Fruit fly (Drosophila melanogaster) whole organism, embryonic: ENCODE measurements around the gene acj6.
A peak's percentile ranks its signal among the peaks of the same experiment; 100 is the strongest.

Source experiments
- Abd-B ChIP-seq: fragments of 200-800 bp; sonication (Bioruptor generic); optimal IDR thresholded peaks from 2 replicates; lab custom pipeline; 2018; ENCODE audit warnings: missing biosample characterization, mild to moderate bottlenecking, missing genetic modification characterization, moderate library complexity
- Asciz ChIP-seq: fragments of 200-800 bp; sonication (Bioruptor generic); optimal IDR thresholded peaks from 2 replicates; lab custom pipeline; 2017; ENCODE audit warnings: missing biosample characterization, mild to moderate bottlenecking, missing genetic modification characterization, missing genetic modification reagents
- Atf-2 ChIP-seq: fragments of 200-800 bp; sonication (Bioruptor generic); optimal IDR thresholded peaks from 2 replicates; lab custom pipeline; 2016; ENCODE audit warnings: missing biosample characterization, missing genetic modification characterization
- B-H1 ChIP-seq: fragments of 200-800 bp; sonication (Bioruptor generic); IDR thresholded peaks from 3 replicates; pipeline ENCODE4 v1.3.6; 2022; ENCODE audit warnings: missing biosample characterization, missing genetic modification characterization
- C15 ChIP-seq: fragments of 200-800 bp; sonication (Bioruptor generic); IDR thresholded peaks from 3 replicates; pipeline ENCODE4 v1.3.6; 2022; ENCODE audit warnings: missing biosample characterization, missing genetic modification characterization
- CG10274 ChIP-seq: fragments of 200-800 bp; sonication (Bioruptor generic); optimal IDR thresholded peaks from 3 replicates; lab custom pipeline; 2017; ENCODE audit warnings: missing biosample characterization, mild to moderate bottlenecking, missing genetic modification characterization
- CG10431 ChIP-seq: fragments of 200-800 bp; sonication (Bioruptor generic); optimal IDR thresholded peaks from 3 replicates; lab custom pipeline; 2018; ENCODE audit warnings: missing biosample characterization, mild to moderate bottlenecking, missing genetic modification characterization
- CG12219 ChIP-seq: fragments of 200-800 bp; sonication (Bioruptor generic); optimal IDR thresholded peaks from 3 replicates; lab custom pipeline; 2018; ENCODE audit warnings: missing biosample characterization, mild to moderate bottlenecking, missing genetic modification characterization
- CG12744 ChIP-seq: fragments of 200-800 bp; sonication (Bioruptor generic); optimal IDR thresholded peaks from 2 replicates; lab custom pipeline; 2016; ENCODE audit warnings: missing biosample characterization, missing genetic modification characterization
- CG13123 ChIP-seq: fragments of 200-800 bp; sonication (Bioruptor generic); optimal IDR thresholded peaks from 2 replicates; lab custom pipeline; 2016; ENCODE audit warnings: missing biosample characterization, missing genetic modification characterization
- CG13894 ChIP-seq: fragments of 200-800 bp; sonication (Bioruptor generic); optimal IDR thresholded peaks from 3 replicates; lab custom pipeline; 2018; ENCODE audit warnings: missing biosample characterization, mild to moderate bottlenecking, missing genetic modification characterization, moderate library complexity
- CG15011 ChIP-seq: fragments of 200-800 bp; sonication (Bioruptor generic); optimal IDR thresholded peaks from 3 replicates; lab custom pipeline; 2018; ENCODE audit warnings: missing biosample characterization, mild to moderate bottlenecking, missing genetic modification characterization
- CG15269 ChIP-seq: fragments of 200-800 bp; sonication (Bioruptor generic); optimal IDR thresholded peaks from 2 replicates; lab custom pipeline; 2018; ENCODE audit warnings: missing biosample characterization, mild to moderate bottlenecking, missing genetic modification characterization, moderate library complexity
- CG1602 ChIP-seq: fragments of 200-800 bp; sonication (Bioruptor generic); optimal IDR thresholded peaks from 3 replicates; lab custom pipeline; 2016; ENCODE audit warnings: missing biosample characterization, missing genetic modification characterization
- CG17385 ChIP-seq: fragments of 200-800 bp; sonication (Bioruptor generic); optimal IDR thresholded peaks from 3 replicates; lab custom pipeline; 2018; ENCODE audit warnings: missing biosample characterization, mild to moderate bottlenecking, missing genetic modification characterization
- CG17612 ChIP-seq: fragments of 200-800 bp; sonication (Bioruptor generic); IDR thresholded peaks from 2 replicates; pipeline ENCODE4 v1.3.6; 2022; ENCODE audit warnings: missing biosample characterization, missing genetic modification characterization
- CG2202 ChIP-seq: fragments of 200-800 bp; sonication (Bioruptor generic); optimal IDR thresholded peaks from 2 replicates; lab custom pipeline; 2018; ENCODE audit warnings: missing biosample characterization, mild to moderate bottlenecking, missing genetic modification characterization
- CG3726 ChIP-seq: fragments of 200-800 bp; sonication (Bioruptor generic); IDR thresholded peaks from 3 replicates; pipeline ENCODE4, ENCODE4 v1.3.6; 2022; ENCODE audit warnings: missing biosample characterization, missing genetic modification characterization
- CG4820 ChIP-seq: fragments of 200-800 bp; sonication (Bioruptor generic); optimal IDR thresholded peaks from 3 replicates; lab custom pipeline; 2016; ENCODE audit warnings: missing biosample characterization, missing genetic modification characterization
- CG8765 ChIP-seq: fragments of 200-800 bp; sonication (Bioruptor generic); IDR thresholded peaks from 2 replicates; pipeline ENCODE4 v1.3.6; 2022; ENCODE audit warnings: missing biosample characterization, missing genetic modification characterization
- CG8924 ChIP-seq: fragments of 200-800 bp; optimal IDR thresholded peaks from 3 replicates; lab custom pipeline; 2019; ENCODE audit warnings: missing biosample characterization, mild to moderate bottlenecking, missing genetic modification characterization, moderate library complexity
- CG9797 ChIP-seq: fragments of 200-800 bp; sonication (Bioruptor generic); optimal IDR thresholded peaks from 3 replicates; lab custom pipeline; 2018; ENCODE audit warnings: missing biosample characterization, mild to moderate bottlenecking, missing genetic modification characterization
- CrebB ChIP-seq: fragments of 200-800 bp; sonication (Bioruptor generic); optimal IDR thresholded peaks from 3 replicates; lab custom pipeline; 2018; ENCODE audit warnings: missing biosample characterization, mild to moderate bottlenecking, missing genetic modification characterization
- Dip3 ChIP-seq: fragments of 200-800 bp; sonication (Bioruptor generic); optimal IDR thresholded peaks from 3 replicates; lab custom pipeline; 2016; ENCODE audit warnings: missing biosample characterization, missing genetic modification characterization
- Doc3 ChIP-seq: fragments of 200-800 bp; sonication (Bioruptor generic); IDR thresholded peaks from 3 replicates; pipeline ENCODE4 v1.3.6; 2022; ENCODE audit warnings: missing biosample characterization, missing genetic modification characterization; ENCODE audit not compliant: partially characterized antibody
- Hand ChIP-seq: fragments of 200-800 bp; sonication (Bioruptor generic); optimal IDR thresholded peaks from 2 replicates; lab custom pipeline; 2017; ENCODE audit warnings: mild to moderate bottlenecking, missing biosample characterization, missing genetic modification reagents, missing genetic modification characterization
- Med ChIP-seq: fragments of 200-800 bp; sonication (Bioruptor generic); peaks from one replicate; lab custom pipeline; 2016; ENCODE audit warnings: missing biosample characterization, missing genetic modification characterization, mild to moderate bottlenecking, inconsistent platforms, moderate library complexity
- Mes4 ChIP-seq: fragments of 200-800 bp; sonication (Bioruptor generic); optimal IDR thresholded peaks from 2 replicates; lab custom pipeline; 2016; ENCODE audit warnings: missing biosample characterization, missing genetic modification characterization
- NK7.1 ChIP-seq: fragments of 200-800 bp; sonication (Bioruptor generic); optimal IDR thresholded peaks from 3 replicates; lab custom pipeline; 2016; ENCODE audit warnings: missing biosample characterization, missing genetic modification characterization
- Nf-YA ChIP-seq: fragments of 200-800 bp; sonication (Bioruptor generic); IDR thresholded peaks from 2 replicates; pipeline ENCODE4 v1.3.6; 2022; ENCODE audit warnings: missing biosample characterization, missing genetic modification characterization
- Nf-YB ChIP-seq: fragments of 200-800 bp; sonication (Bioruptor generic); optimal IDR thresholded peaks from 3 replicates; lab custom pipeline; 2019; ENCODE audit warnings: missing biosample characterization, mild to moderate bottlenecking, missing genetic modification characterization, moderate library complexity
- ac ChIP-seq: fragments of 200-800 bp; sonication (Bioruptor generic); optimal IDR thresholded peaks from 3 replicates; lab custom pipeline; 2017; ENCODE audit warnings: missing biosample characterization, mild to moderate bottlenecking, missing genetic modification characterization
- amos ChIP-seq: fragments of 200-800 bp; sonication (Bioruptor generic); IDR thresholded peaks from 2 replicates; pipeline ENCODE4 v1.3.6; 2022; ENCODE audit warnings: missing biosample characterization, missing genetic modification characterization; ENCODE audit not compliant: partially characterized antibody
- cad ChIP-seq: fragments of >200 bp; optimal IDR thresholded peaks from 2 replicates; lab custom pipeline; 2017; ENCODE audit warnings: missing biosample characterization, missing genetic modification characterization
- cg ChIP-seq: fragments of 200-800 bp; sonication (Bioruptor generic); optimal IDR thresholded peaks from 3 replicates; lab custom pipeline; 2019; ENCODE audit warnings: missing biosample characterization, mild to moderate bottlenecking, missing genetic modification characterization, moderate library complexity
- chif ChIP-seq, 2 experiments: fragments of 200-800 bp; sonication (Bioruptor generic); optimal IDR thresholded peaks; 3 replicates each; lab custom pipeline; 2016; ENCODE audit warnings: missing biosample characterization in 2 of 2, missing genetic modification characterization in 2 of 2
- chm ChIP-seq: fragments of 200-800 bp; sonication (Bioruptor generic); IDR thresholded peaks from 2 replicates; pipeline ENCODE4 v1.3.6; 2022; ENCODE audit warnings: missing biosample characterization, missing genetic modification characterization
- crc ChIP-seq: fragments of 200-800 bp; sonication (Bioruptor generic); optimal IDR thresholded peaks from 2 replicates; lab custom pipeline; 2016; ENCODE audit warnings: missing biosample characterization, missing genetic modification characterization
- dimm ChIP-seq: fragments of 200-800 bp; sonication (Bioruptor generic); IDR thresholded peaks from 2 replicates; pipeline ENCODE4 v1.3.6; 2022; ENCODE audit warnings: missing biosample characterization, missing genetic modification characterization
- fd64A ChIP-seq: fragments of 200-800 bp; sonication (Bioruptor generic); optimal IDR thresholded peaks from 3 replicates; lab custom pipeline; 2018; ENCODE audit warnings: missing biosample characterization, mild to moderate bottlenecking, missing genetic modification characterization
- hb ChIP-seq: fragments of 200-800 bp; sonication (Bioruptor generic); IDR thresholded peaks from 3 replicates; pipeline ENCODE4 v1.3.6; 2022; ENCODE audit warnings: missing biosample characterization, missing genetic modification characterization; ENCODE audit not compliant: partially characterized antibody
- ken ChIP-seq: fragments of 200-800 bp; sonication (Bioruptor generic); IDR thresholded peaks from 3 replicates; pipeline ENCODE4 v1.3.6; 2022; ENCODE audit warnings: missing biosample characterization, missing genetic modification characterization
- nmo ChIP-seq: fragments of 200-800 bp; sonication (Bioruptor generic); optimal IDR thresholded peaks from 2 replicates; lab custom pipeline; 2018; ENCODE audit warnings: missing biosample characterization, mild to moderate bottlenecking, missing genetic modification characterization, moderate library complexity
- oc ChIP-seq: fragments of 200-800 bp; sonication (Bioruptor generic); optimal IDR thresholded peaks from 2 replicates; lab custom pipeline; 2018; ENCODE audit warnings: missing biosample characterization, mild to moderate bottlenecking, missing genetic modification characterization, moderate library complexity
- pum ChIP-seq: fragments of 200-800 bp; sonication (Bioruptor generic); optimal IDR thresholded peaks from 2 replicates; lab custom pipeline; 2016; ENCODE audit warnings: missing biosample characterization, missing genetic modification characterization
- usp ChIP-seq: fragments of >200 bp; optimal IDR thresholded peaks from 2 replicates; lab custom pipeline; 2017; ENCODE audit warnings: missing biosample characterization, missing genetic modification characterization
- vnd ChIP-seq: fragments of 200-800 bp; sonication (Bioruptor generic); IDR thresholded peaks from 3 replicates; pipeline ENCODE4 v1.3.6; 2022; ENCODE audit warnings: missing biosample characterization, missing genetic modification characterization; ENCODE audit not compliant: partially characterized antibody
- zen ChIP-seq: fragments of 200-800 bp; sonication (Bioruptor generic); optimal IDR thresholded peaks from 3 replicates; lab custom pipeline; 2018; ENCODE audit warnings: missing biosample characterization, mild to moderate bottlenecking, missing genetic modification characterization, moderate library complexity
- zf30C ChIP-seq: fragments of 200-800 bp; sonication (Bioruptor generic); optimal IDR thresholded peaks from 3 replicates; lab custom pipeline; 2018; ENCODE audit warnings: missing biosample characterization, mild to moderate bottlenecking, missing genetic modification characterization

The acj6 gene

dm6 chrX:15333066-15333874, 45.6 kb downstream of the acj6 start, which contains the start of the genes CG9114 and HDAC6 (continued):
- TF ChIP-seq CG15269 (tag; lab: Kevin White, UChicago) (no peak), C15 (GFP tag; lab: Robert Waterston, UW) (no peak), cad (GFP tag; lab: Kevin White, UChicago) (no peak), CG1602 (no peak), usp (GFP tag; lab: Kevin White, UChicago) (no peak), Mes4 (GFP tag; lab: Kevin White, UChicago) (no peak), chif (GFP tag; optimal IDR thresholded peaks at IDR 0.05; lab: Kevin White, UChicago) (no peak), CG13894 (tag; lab: Kevin White, UChicago) (no peak), ken (GFP tag; lab: Robert Waterston, UW) (0 out of 3 replicates have a peak, but pooled peaks have one; percentile 14), oc (no peak), CG4820 (no peak), Med (GFP tag; lab: Kevin White, UChicago) (peak; percentile 86), CG17612 (GFP tag; lab: Robert Waterston, UW) (no peak), CG17385 (GFP tag; lab: Kevin White, UChicago) (peak; percentile 95), fd64A (no peak), hb (peak; percentile 86), vnd (peak; percentile 87; the same call in 2 of the 3 replicates), Asciz (GFP tag; lab: Kevin White, UChicago) (no peak), dimm (GFP tag; lab: Robert Waterston, UW) (no peak), CG8765 (GFP tag; lab: Robert Waterston, UW) (no peak), Dip3 (GFP tag; lab: Kevin White, UChicago) (no peak), CG2202 (no peak), Nf-YA (GFP tag; lab: Robert Waterston, UW) (no peak), cg (peak; percentile 89), Hand (GFP tag; lab: Kevin White, UChicago) (no peak), CG10274 (GFP tag; lab: Kevin White, UChicago) (no peak), CG9797 (no peak), CG12219 (no peak), zen (tag; lab: Kevin White, UChicago) (no peak), Nf-YB (GFP tag; lab: Kevin White, UChicago) (no peak), CG12744 (GFP tag; lab: Kevin White, UChicago) (no peak), Doc3 (GFP tag; lab: Robert Waterston, UW) (peak; percentile 89), ac (GFP tag; lab: Kevin White, UChicago) (no peak), CG10431 (GFP tag; lab: Kevin White, UChicago) (no peak), chm (GFP tag; lab: Robert Waterston, UW) (no peak), NK7.1 (GFP tag; lab: Kevin White, UChicago) (no peak), Abd-B (GFP tag; lab: Kevin White, UChicago) (no peak), CrebB (tag; lab: Kevin White, UChicago) (no peak), nmo (GFP tag; lab: Kevin White, UChicago) (peak; percentile 15), CG13123 (GFP tag; lab: Kevin White, UChicago) (no peak), CG3726 (GFP tag; lab: Robert Waterston, UW) (no peak), Atf-2 (GFP tag; lab: Kevin White, UChicago) (no peak), CG15011 (no peak), pum (GFP tag; lab: Kevin White, UChicago) (no peak), B-H1 (no peak), zf30C (GFP tag; lab: Kevin White, UChicago) (no peak), amos (GFP tag; lab: Robert Waterston, UW) (peak; percentile 74), crc (no peak), CG8924 (tag; lab: Kevin White, UChicago) (no peak)
